Fruit fly (Drosophila melanogaster): Measurements from ENCODE around the gene Atg8a.
A peak's percentile ranks its signal among the peaks of the same experiment; 100 is the strongest.

Atg8a gene

DNA sequence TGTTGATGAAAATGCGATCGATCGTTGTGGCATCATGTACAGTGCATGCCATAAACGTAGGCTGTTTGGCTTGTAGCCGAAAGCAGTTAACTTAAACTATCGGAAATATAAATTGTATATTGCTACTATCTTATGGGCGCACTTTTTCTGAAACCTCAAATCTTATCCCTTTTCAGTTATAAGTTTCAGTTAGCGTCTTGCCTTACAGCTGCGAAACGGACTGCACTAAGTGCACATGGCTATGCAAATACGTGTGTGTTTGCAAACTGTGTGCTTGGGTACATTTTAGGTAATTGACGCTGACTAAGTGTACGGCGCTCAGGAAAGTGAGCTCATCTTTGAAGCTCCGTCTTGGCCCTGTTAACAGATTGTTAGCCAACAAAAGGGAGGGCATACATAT lies 7.6 kb upstream of the Atg8a start (continued):
- TF ChIP-seq CG12219 (GFP tag; optimal IDR thresholded peaks at IDR 0.05): peak; percentile 48
- TF ChIP-seq chn (GFP tag; optimal IDR thresholded peaks at IDR 0.05): no peak
- peak; percentile 39; the same call in 1 of the 2 replicates for TF ChIP-seq CG31441 (GFP tag; IDR thresholded peaks at IDR 0.05)
- TF ChIP-seq ci (GFP tag; IDR thresholded peaks at IDR 0.05): peak; percentile 82
- TF ChIP-seq psq (GFP tag; optimal IDR thresholded peaks at IDR 0.05): no peak
- peak; percentile 48; the same call in 1 of the 2 replicates for TF ChIP-seq slbo (GFP tag; IDR thresholded peaks at IDR 0.05)
- peak; percentile 93 for TF ChIP-seq Ets65A (GFP tag)
- peak; percentile 62 for TF ChIP-seq row (GFP tag; IDR thresholded peaks at IDR 0.05)
- peak; percentile 30 for TF ChIP-seq wek (GFP tag; optimal IDR thresholded peaks at IDR 0.05)
- TF ChIP-seq crol (GFP tag; IDR thresholded peaks at IDR 0.05): no peak
- no peak for TF ChIP-seq Sin3A (optimal IDR thresholded peaks at IDR 0.05)
- peak; percentile 14 for TF ChIP-seq D19A (tag; optimal IDR thresholded peaks at IDR 0.05)
- TF ChIP-seq CrebB (tag; optimal IDR thresholded peaks at IDR 0.05): no peak
- peak; percentile 12 for TF ChIP-seq Six4 (GFP tag; optimal IDR thresholded peaks at IDR 0.05)
- TF ChIP-seq Sox102F (GFP tag; optimal IDR thresholded peaks at IDR 0.05): peak; percentile 64
- peak; percentile 63 for TF ChIP-seq CG17359 (tag; optimal IDR thresholded peaks at IDR 0.05)
- TF ChIP-seq Dref (GFP tag; IDR thresholded peaks at IDR 0.05): no peak
- TF ChIP-seq lov (optimal IDR thresholded peaks at IDR 0.05): no peak
- TF ChIP-seq lov (GFP tag; IDR thresholded peaks at IDR 0.05): no peak
- no peak for TF ChIP-seq Dad (GFP tag; optimal IDR thresholded peaks at IDR 0.05)
- no peak for TF ChIP-seq CG9727 (GFP tag; optimal IDR thresholded peaks at IDR 0.05)
- no peak for TF ChIP-seq CG7271 (tag; optimal IDR thresholded peaks at IDR 0.05)
- TF ChIP-seq pros (GFP tag; optimal IDR thresholded peaks at IDR 0.05): no peak
- TF ChIP-seq CG17361 (GFP tag; IDR thresholded peaks at IDR 0.05): 0 out of 3 replicates have a peak, but pooled peaks have one; percentile 18
- no peak for TF ChIP-seq eve (GFP tag; optimal IDR thresholded peaks at IDR 0.05)
- no peak for TF ChIP-seq CG17568 (GFP tag; optimal IDR thresholded peaks at IDR 0.05)
- TF ChIP-seq CG30431 (GFP tag; optimal IDR thresholded peaks at IDR 0.05): no peak
- TF ChIP-seq inv (GFP tag; IDR thresholded peaks at IDR 0.05; ENCODE audit: partially characterized antibody): no peak
- TF ChIP-seq CG7928 (GFP tag; optimal IDR thresholded peaks at IDR 0.05): no peak
- TF ChIP-seq stc (GFP tag; IDR thresholded peaks at IDR 0.05): peak; percentile 64; the same call in 1 of the 2 replicates
- no peak for TF ChIP-seq dati (GFP tag; IDR thresholded peaks at IDR 0.05)
- no peak for TF ChIP-seq sima (GFP tag; optimal IDR thresholded peaks at IDR 0.05)
- peak; percentile 74 for TF ChIP-seq dmrt99B (tag; optimal IDR thresholded peaks at IDR 0.05)
- no peak for TF ChIP-seq CG6683 (GFP tag; optimal IDR thresholded peaks at IDR 0.05)
- TF ChIP-seq HHEX (GFP tag; optimal IDR thresholded peaks at IDR 0.05): peak; percentile 22
- TF ChIP-seq trem (tag; optimal IDR thresholded peaks at IDR 0.05): no peak
- no peak for TF ChIP-seq oc (tag; optimal IDR thresholded peaks at IDR 0.05)
- TF ChIP-seq ro (GFP tag; IDR thresholded peaks at IDR 0.05): 0 out of 2 replicates have a peak, but pooled peaks have one; percentile 22
- TF ChIP-seq CG1602 (GFP tag; optimal IDR thresholded peaks at IDR 0.05): peak; percentile 8
- TF ChIP-seq CHES-1-like (GFP tag; optimal IDR thresholded peaks at IDR 0.05): no peak
- TF ChIP-seq Hey (tag; optimal IDR thresholded peaks at IDR 0.05): no peak
- TF ChIP-seq run (tag; optimal IDR thresholded peaks at IDR 0.05): no peak
- TF ChIP-seq Hand (GFP tag; optimal IDR thresholded peaks at IDR 0.05): no peak
- TF ChIP-seq CG12155 (GFP tag; optimal IDR thresholded peaks at IDR 0.05): no peak
- TF ChIP-seq CG10147 (GFP tag; optimal IDR thresholded peaks at IDR 0.05): no peak
- peak; percentile 49; the same call in 1 of the 3 replicates for TF ChIP-seq Optix (GFP tag; IDR thresholded peaks at IDR 0.05)
- TF ChIP-seq CG10654 (GFP tag; optimal IDR thresholded peaks at IDR 0.05): peak; percentile 44
- TF ChIP-seq HmgD (GFP tag; optimal IDR thresholded peaks at IDR 0.05): no peak
- TF ChIP-seq Adf1 (GFP tag; IDR thresholded peaks at IDR 0.05): no peak
- TF ChIP-seq CG4360 (GFP tag; IDR thresholded peaks at IDR 0.05): no peak
- TF ChIP-seq ftz-f1 (GFP tag; optimal IDR thresholded peaks at IDR 0.05): no peak
- TF ChIP-seq phol (tag; optimal IDR thresholded peaks at IDR 0.05): peak; percentile 37
- no peak for TF ChIP-seq CG15696 (tag; optimal IDR thresholded peaks at IDR 0.05)
